Fruit fly (Drosophila melanogaster): Measurements from ENCODE around the gene Tig.

Tig gene

dm6 chr2L:6455032-6455954 is 32.2 kb upstream of the Tig start, which contains the start of gene retm:
retm (minus strand) TSS chr2L:6455929.
- TF ChIP-seq h (optimal IDR thresholded peaks at IDR 0.05), result no peak
- TF ChIP-seq ttk (optimal IDR thresholded peaks at IDR 0.05), result no peak
- TF ChIP-seq psq (optimal IDR thresholded peaks at IDR 0.05), result no peak
- TF ChIP-seq Sin3A (optimal IDR thresholded peaks at IDR 0.05), result no peak
- no peak for TF ChIP-seq insv (optimal IDR thresholded peaks at IDR 0.05)
- no peak for TF ChIP-seq Myc (optimal IDR thresholded peaks at IDR 0.05)

dm6 chr2L:6449753-6450152 is 26.6 kb upstream of the Tig start:
- no peak for TF ChIP-seq insv (optimal IDR thresholded peaks at IDR 0.05)
- TF ChIP-seq ttk (optimal IDR thresholded peaks at IDR 0.05), result no peak
- no peak for TF ChIP-seq Sin3A (optimal IDR thresholded peaks at IDR 0.05)
- TF ChIP-seq h (optimal IDR thresholded peaks at IDR 0.05), result no peak
- TF ChIP-seq Myc (optimal IDR thresholded peaks at IDR 0.05), result no peak
- no peak for TF ChIP-seq psq (optimal IDR thresholded peaks at IDR 0.05)

- TF ChIP-seq ttk (optimal IDR thresholded peaks at IDR 0.05), result no peak
- TF ChIP-seq h (optimal IDR thresholded peaks at IDR 0.05), result no peak
- no peak for TF ChIP-seq insv (optimal IDR thresholded peaks at IDR 0.05)
- no peak for TF ChIP-seq psq (optimal IDR thresholded peaks at IDR 0.05)
- TF ChIP-seq Myc (optimal IDR thresholded peaks at IDR 0.05), result no peak
- TF ChIP-seq Sin3A (optimal IDR thresholded peaks at IDR 0.05), result no peak
Measured at dm6 chr2L:6448334-6448703, 25.2 kb upstream of the Tig start, which contains the start of gene Acox3. Acox3 (minus strand) TSS chr2L:6448403.

- TF ChIP-seq psq (optimal IDR thresholded peaks at IDR 0.05) (no peak), ttk (optimal IDR thresholded peaks at IDR 0.05) (no peak), Myc (optimal IDR thresholded peaks at IDR 0.05) (no peak), Sin3A (optimal IDR thresholded peaks at IDR 0.05) (no peak), insv (optimal IDR thresholded peaks at IDR 0.05) (no peak)
Measured at dm6 chr2L:6447581-6448333, 24.6 kb upstream of the Tig start.

- TF ChIP-seq Myc (optimal IDR thresholded peaks at IDR 0.05) (no peak), insv (optimal IDR thresholded peaks at IDR 0.05) (no peak), Sin3A (optimal IDR thresholded peaks at IDR 0.05) (no peak), h (optimal IDR thresholded peaks at IDR 0.05) (no peak), psq (optimal IDR thresholded peaks at IDR 0.05) (no peak), ttk (optimal IDR thresholded peaks at IDR 0.05) (no peak)
Measured at dm6 chr2L:6426329-6426728, 3.2 kb upstream of the Tig start.

dm6 chr2L:6424198-6424597 is 1.1 kb upstream of the Tig start, which contains the start of gene Fic:
Fic (plus strand) TSS chr2L:6424336.
- TF ChIP-seq Sin3A (optimal IDR thresholded peaks at IDR 0.05) (no peak), psq (optimal IDR thresholded peaks at IDR 0.05) (no peak), Myc (optimal IDR thresholded peaks at IDR 0.05) (no peak), h (optimal IDR thresholded peaks at IDR 0.05) (no peak), insv (optimal IDR thresholded peaks at IDR 0.05) (no peak), ttk (optimal IDR thresholded peaks at IDR 0.05) (no peak)

dm6 chr2L:6422488-6422887 is 622 bp downstream of the Tig start:
- TF ChIP-seq ttk (optimal IDR thresholded peaks at IDR 0.05) (no peak), h (optimal IDR thresholded peaks at IDR 0.05) (no peak), Sin3A (optimal IDR thresholded peaks at IDR 0.05) (no peak), psq (optimal IDR thresholded peaks at IDR 0.05) (no peak), insv (optimal IDR thresholded peaks at IDR 0.05) (no peak), Myc (optimal IDR thresholded peaks at IDR 0.05) (no peak)

- TF ChIP-seq psq (optimal IDR thresholded peaks at IDR 0.05) (no peak), Myc (optimal IDR thresholded peaks at IDR 0.05) (no peak), ttk (optimal IDR thresholded peaks at IDR 0.05) (no peak)
Measured at dm6 chr2L:6421495-6421894, 1.6 kb downstream of the Tig start.

dm6 chr2L:6411953-6412352 is 11.2 kb downstream of the Tig start, which contains the start of gene CG13982:
CG13982 (plus strand) TSS chr2L:6412315.
- TF ChIP-seq h (optimal IDR thresholded peaks at IDR 0.05) (no peak), psq (optimal IDR thresholded peaks at IDR 0.05) (no peak), insv (optimal IDR thresholded peaks at IDR 0.05) (no peak)

- no peak for TF ChIP-seq ttk (optimal IDR thresholded peaks at IDR 0.05)
- TF ChIP-seq insv (optimal IDR thresholded peaks at IDR 0.05), result no peak
- no peak for TF ChIP-seq h (optimal IDR thresholded peaks at IDR 0.05)
- TF ChIP-seq Sin3A (optimal IDR thresholded peaks at IDR 0.05), result no peak
- no peak for TF ChIP-seq Myc (optimal IDR thresholded peaks at IDR 0.05)
- no peak for TF ChIP-seq psq (optimal IDR thresholded peaks at IDR 0.05)
Measured at dm6 chr2L:6411089-6411757, 11.9 kb downstream of the Tig start, which contains the start of gene DIP-epsilon. DIP-epsilon (minus strand) TSS chr2L:6411326.

dm6 chr2L:6397149-6397548 is 26.0 kb downstream of the Tig start, which contains the start of gene CG42369:
CG42369 (minus strand) TSS chr2L:6397249.
- no peak for TF ChIP-seq Myc (optimal IDR thresholded peaks at IDR 0.05)
- no peak for TF ChIP-seq h (optimal IDR thresholded peaks at IDR 0.05)
- no peak for TF ChIP-seq psq (optimal IDR thresholded peaks at IDR 0.05)
- TF ChIP-seq insv (optimal IDR thresholded peaks at IDR 0.05), result no peak
- TF ChIP-seq ttk (optimal IDR thresholded peaks at IDR 0.05), result no peak
- no peak for TF ChIP-seq Sin3A (optimal IDR thresholded peaks at IDR 0.05)
